Worm (Caenorhabditis elegans) whole organism, early embryonic: Measurements from ENCODE around the gene F35H10.10.

ENCODE experiments used
- B0310.2 ChIP-seq: sonication (generic microtip); optimal IDR thresholded peaks from 2 replicates; lab custom pipeline; 2016; ENCODE audit warnings: mild to moderate bottlenecking, missing genetic modification characterization, missing compliant biosample characterization
- F13C5.2 ChIP-seq: sonication (generic microtip); optimal IDR thresholded peaks from 2 replicates; lab custom pipeline; 2017; ENCODE audit warnings: mild to moderate bottlenecking, missing genetic modification characterization, inconsistent platforms, missing compliant biosample characterization
- aly-1 ChIP-seq: sonication (generic microtip); optimal IDR thresholded peaks from 2 replicates; lab custom pipeline; 2016; ENCODE audit warnings: missing genetic modification characterization, missing compliant biosample characterization
- ama-1 ChIP-seq: fragments of 150-350 bp; optimal IDR thresholded peaks from 2 replicates; lab custom pipeline; 2014
- ceh-36 ChIP-seq: sonication (generic microtip); optimal IDR thresholded peaks from 2 replicates; lab custom pipeline; 2016; ENCODE audit warnings: missing genetic modification characterization, inconsistent platforms, missing compliant biosample characterization
- ets-7 ChIP-seq: sonication (generic microtip); optimal IDR thresholded peaks from 2 replicates; lab custom pipeline; 2016; ENCODE audit warnings: missing genotype, missing genetic modification characterization, missing compliant biosample characterization
- hmbx-1 ChIP-seq: sonication (generic microtip); optimal IDR thresholded peaks from 2 replicates; lab custom pipeline; 2016; ENCODE audit warnings: mild to moderate bottlenecking, missing genetic modification characterization, missing compliant biosample characterization
- hmg-4 ChIP-seq: fragments of 200-800 bp; sonication (Bioruptor generic); optimal IDR thresholded peaks from 2 replicates; lab custom pipeline; 2018; ENCODE audit warnings: mild to moderate bottlenecking, missing genetic modification characterization, missing compliant biosample characterization
- hnd-1 ChIP-seq: sonication (generic microtip); optimal IDR thresholded peaks from 2 replicates; lab custom pipeline; 2016; ENCODE audit warnings: missing genetic modification characterization, missing compliant biosample characterization
- pes-1 ChIP-seq: fragments of 200-800 bp; sonication (Bioruptor generic); IDR thresholded peaks from 2 replicates; pipeline ENCODE4 v1.3.6; 2022; ENCODE audit warnings: missing genetic modification reagents, missing genetic modification characterization, missing compliant biosample characterization
- scrt-1 ChIP-seq: fragments of 200-800 bp; sonication (Bioruptor generic); IDR thresholded peaks from 2 replicates; pipeline ENCODE4 v1.3.6; 2022; ENCODE audit warnings: missing genetic modification characterization, missing compliant biosample characterization
- tbx-11 ChIP-seq: fragments of 200-800 bp; sonication (Bioruptor generic); IDR thresholded peaks from 2 replicates; pipeline ENCODE4 v1.3.6; 2022; ENCODE audit warnings: missing genetic modification characterization, missing compliant biosample characterization
- tbx-37 ChIP-seq: fragments of 200-800 bp; sonication (Bioruptor generic); conservative IDR thresholded peaks from 2 replicates; pipeline ENCODE4 v1.3.6; 2022; ENCODE audit warnings: missing genetic modification reagents, missing genetic modification characterization, missing compliant biosample characterization
- tra-4 ChIP-seq: sonication (generic microtip); optimal IDR thresholded peaks from 2 replicates; lab custom pipeline; 2017; ENCODE audit warnings: missing genetic modification characterization, missing compliant biosample characterization

DNA sequence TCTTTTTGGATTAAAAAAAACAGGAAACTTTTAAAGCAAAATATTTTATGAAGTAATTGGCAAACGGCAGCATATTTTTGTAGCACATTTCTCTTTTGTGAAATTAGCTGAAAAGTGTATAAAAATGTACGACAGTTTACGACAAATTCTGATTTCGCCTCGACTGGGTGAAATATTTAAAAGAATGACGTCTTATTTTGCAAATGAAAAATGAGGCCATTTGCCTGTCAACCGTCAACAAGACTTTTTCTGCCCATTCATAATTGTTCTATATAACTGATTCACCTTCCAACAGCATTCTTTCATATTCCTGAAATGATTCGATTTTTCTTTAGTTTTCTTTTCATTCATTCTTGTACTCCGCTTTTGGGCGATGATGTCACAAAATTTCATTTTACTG lies 42.8 kb upstream of the F35H10.10 start, which contains the start of the genes F17E9.2 and col-116:
- no peak for TF ChIP-seq B0310.2
- TF ChIP-seq tbx-37 (GFP tag; lab: Robert Waterston, UW), result no peak
- TF ChIP-seq ama-1 (lab: Kevin White, UChicago), result no peak
- no peak for TF ChIP-seq ets-7
- TF ChIP-seq hnd-1 (tag; lab: Kevin White, UChicago), result no peak
- TF ChIP-seq ceh-36, result no peak
- no peak for TF ChIP-seq aly-1 (tag; lab: Kevin White, UChicago)
- TF ChIP-seq scrt-1 (GFP tag; lab: Robert Waterston, UW), result no peak
- TF ChIP-seq hmbx-1 (tag; lab: Kevin White, UChicago), result no peak
- TF ChIP-seq hmg-4 (GFP tag; lab: Kevin White, UChicago), result no peak
- TF ChIP-seq tra-4 (tag; lab: Kevin White, UChicago), result no peak
- no peak for TF ChIP-seq pes-1
- TF ChIP-seq F13C5.2, result no peak
- no peak for TF ChIP-seq tbx-11 (GFP tag; lab: Robert Waterston, UW)
